Worm (Caenorhabditis elegans) whole organism, L3 larva: ENCODE measurements around the gene gos-28.

Experiments
- ZK546.5 ChIP-seq: sonication (generic microtip); optimal IDR thresholded peaks from 2 replicates; lab custom pipeline; 2017; ENCODE audit warnings: missing biosample characterization, missing genetic modification characterization
- ama-1 ChIP-seq: fragments of 150-350 bp; optimal IDR thresholded peaks from 2 replicates; lab custom pipeline; 2018
- ceh-16 ChIP-seq: sonication (generic microtip); optimal IDR thresholded peaks from 2 replicates; lab custom pipeline; 2017; ENCODE audit warnings: missing biosample characterization, missing genetic modification characterization
- ceh-28 ChIP-seq: fragments of 150-350 bp; optimal IDR thresholded peaks from 2 replicates; lab custom pipeline; 2014; ENCODE audit warnings: missing biosample characterization, missing genetic modification reagents, missing genetic modification characterization
- ceh-82 ChIP-seq: fragments of 150-350 bp; optimal IDR thresholded peaks from 2 replicates; lab custom pipeline; 2014; ENCODE audit warnings: missing biosample characterization, missing genetic modification characterization
- ceh-9 ChIP-seq: sonication (generic microtip); optimal IDR thresholded peaks from 2 replicates; lab custom pipeline; 2018; ENCODE audit warnings: missing biosample characterization, missing genetic modification characterization
- elt-1 ChIP-seq: fragments of 150-350 bp; optimal IDR thresholded peaks from 2 replicates; lab custom pipeline; 2014; ENCODE audit warnings: missing biosample characterization, missing genetic modification characterization
- elt-2 ChIP-seq: sonication (generic microtip); optimal IDR thresholded peaks from 2 replicates; lab custom pipeline; 2016; ENCODE audit warnings: missing genetic modification reagents, mild to moderate bottlenecking, missing genetic modification characterization, missing compliant biosample characterization
- fkh-10 ChIP-seq: sonication (generic microtip); optimal IDR thresholded peaks from 2 replicates; lab custom pipeline; 2017; ENCODE audit warnings: missing biosample characterization, missing genetic modification reagents, missing genetic modification characterization
- fkh-2 ChIP-seq: fragments of 150-350 bp; optimal IDR thresholded peaks from 2 replicates; lab custom pipeline; 2014; ENCODE audit warnings: missing biosample characterization, missing genetic modification reagents, missing genetic modification characterization
- hmg-11 ChIP-seq: sonication (generic microtip); optimal IDR thresholded peaks from 2 replicates; lab custom pipeline; 2016; ENCODE audit warnings: missing genetic modification characterization, missing compliant biosample characterization
- lin-15B ChIP-seq: fragments of 150-350 bp; optimal IDR thresholded peaks from 2 replicates; lab custom pipeline; 2014; ENCODE audit warnings: missing biosample characterization, missing genetic modification characterization
- lin-39 ChIP-seq: fragments of 150-350 bp; optimal IDR thresholded peaks from 2 replicates; lab custom pipeline; 2018; ENCODE audit warnings: missing biosample characterization, missing genetic modification reagents, missing genetic modification characterization
- lsy-12 ChIP-seq: sonication (generic microtip); optimal IDR thresholded peaks from 2 replicates; lab custom pipeline; 2016; ENCODE audit warnings: mild to moderate bottlenecking, missing genetic modification characterization, missing compliant biosample characterization
- nfya-1 ChIP-seq: sonication (generic microtip); optimal IDR thresholded peaks from 2 replicates; lab custom pipeline; 2017; ENCODE audit warnings: missing genetic modification characterization, mild to moderate bottlenecking, missing compliant biosample characterization, antibody characterized with exemption, moderate library complexity; ENCODE audit not compliant: insufficient read depth
- nhr-11 ChIP-seq: fragments of 150-350 bp; optimal IDR thresholded peaks from 2 replicates; lab custom pipeline; 2014; ENCODE audit warnings: missing biosample characterization, missing genetic modification characterization
- nhr-12 ChIP-seq: fragments of 150-350 bp; optimal IDR thresholded peaks from 2 replicates; lab custom pipeline; 2014; ENCODE audit warnings: missing biosample characterization, missing genetic modification characterization
- nhr-23 ChIP-seq: fragments of 150-350 bp; optimal IDR thresholded peaks from 2 replicates; lab custom pipeline; 2014; ENCODE audit warnings: missing biosample characterization, missing genetic modification reagents, missing genetic modification characterization
- nhr-237 ChIP-seq: fragments of 150-350 bp; optimal IDR thresholded peaks from 2 replicates; lab custom pipeline; 2014; ENCODE audit warnings: missing biosample characterization, missing genetic modification characterization
- nhr-25 ChIP-seq: sonication (generic microtip); optimal IDR thresholded peaks from 2 replicates; lab custom pipeline; 2017; ENCODE audit warnings: missing biosample characterization, missing genetic modification characterization
- nhr-43 ChIP-seq: sonication (generic microtip); optimal IDR thresholded peaks from 2 replicates; lab custom pipeline; 2016; ENCODE audit warnings: mild to moderate bottlenecking, missing genetic modification characterization, missing compliant biosample characterization; ENCODE audit not compliant: poor library complexity, severe bottlenecking
- nhr-67 ChIP-seq: fragments of 150-350 bp; optimal IDR thresholded peaks from 2 replicates; lab custom pipeline; 2014; ENCODE audit warnings: missing biosample characterization, missing genetic modification characterization
- nhr-76 ChIP-seq: fragments of 150-350 bp; sonication (generic microtip); optimal IDR thresholded peaks from 5 replicates; lab custom pipeline; 2014; ENCODE audit warnings: missing biosample characterization, missing genetic modification characterization
- pha-4 ChIP-seq: fragments of 150-350 bp; optimal IDR thresholded peaks from 2 replicates; lab custom pipeline; 2014; ENCODE audit warnings: missing biosample characterization, missing genetic modification reagents, missing genetic modification characterization
- pqm-1 ChIP-seq: fragments of 150-350 bp; optimal IDR thresholded peaks from 2 replicates; lab custom pipeline; 2017; ENCODE audit warnings: missing biosample characterization, missing genetic modification characterization, inconsistent platforms
- skn-1 ChIP-seq: fragments of 150-350 bp; optimal IDR thresholded peaks from 2 replicates; lab custom pipeline; 2014; ENCODE audit warnings: missing biosample characterization, missing genetic modification characterization
- snpc-4 ChIP-seq: fragments of 150-350 bp; optimal IDR thresholded peaks from 2 replicates; lab custom pipeline; 2014; ENCODE audit warnings: missing biosample characterization, missing genetic modification characterization
- unc-39 ChIP-seq: sonication (generic microtip); optimal IDR thresholded peaks from 4 replicates; lab custom pipeline; 2017; ENCODE audit warnings: missing biosample characterization, missing genetic modification characterization
- unc-62 ChIP-seq: fragments of 150-350 bp; sonication (generic microtip); optimal IDR thresholded peaks from 4 replicates; lab custom pipeline; 2014; ENCODE audit warnings: missing biosample characterization, missing genetic modification reagents, missing genetic modification characterization
- zag-1 ChIP-seq: fragments of 150-350 bp; optimal IDR thresholded peaks from 2 replicates; lab custom pipeline; 2014; ENCODE audit warnings: missing biosample characterization, missing genetic modification characterization
- ztf-4 ChIP-seq: fragments of 150-350 bp; optimal IDR thresholded peaks from 2 replicates; lab custom pipeline; 2014; ENCODE audit warnings: missing biosample characterization, missing genetic modification characterization

gos-28 gene

DNA sequence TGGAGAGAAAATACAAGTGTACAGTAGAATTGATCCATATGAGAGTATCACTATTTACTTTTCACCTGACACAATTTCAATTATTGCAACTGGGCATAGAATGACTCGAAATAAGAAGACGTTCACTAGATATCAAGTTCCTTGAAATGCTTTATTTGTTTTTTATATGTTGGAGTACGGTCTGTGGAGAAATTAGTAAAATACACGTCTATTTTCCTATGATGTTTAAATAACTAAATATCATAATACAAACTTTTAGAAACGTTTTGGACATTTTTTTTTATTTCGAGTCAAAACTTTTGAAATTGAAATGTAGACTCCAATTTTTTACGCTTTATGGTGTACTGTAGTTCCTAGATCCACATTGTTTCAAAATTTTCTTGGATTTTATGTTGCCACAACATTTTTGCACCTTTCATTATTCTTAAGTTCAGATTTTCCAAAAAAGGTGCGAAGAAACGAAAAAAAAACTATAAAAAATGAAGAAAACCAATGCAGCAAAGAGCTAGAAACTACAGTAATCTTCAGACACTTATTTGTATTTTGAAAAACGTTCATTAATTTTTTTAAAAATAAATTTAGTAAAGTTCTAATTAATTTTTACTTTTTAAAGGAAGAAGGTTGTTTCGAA lies 20.5 kb upstream of the gos-28 start:
- TF ChIP-seq nhr-23 (tag; lab: Kevin White, UChicago) (peak; percentile 62), nhr-43 (tag; lab: Kevin White, UChicago) (peak; percentile 66), ztf-4 (peak; percentile 32), elt-2 (peak; percentile 15), nhr-67 (tag; lab: Kevin White, UChicago) (no peak), ceh-28 (tag; lab: Kevin White, UChicago) (no peak), lsy-12 (tag; lab: Kevin White, UChicago) (peak; percentile 78), ama-1 (lab: Kevin White, UChicago) (peak; percentile 81)

DNA sequence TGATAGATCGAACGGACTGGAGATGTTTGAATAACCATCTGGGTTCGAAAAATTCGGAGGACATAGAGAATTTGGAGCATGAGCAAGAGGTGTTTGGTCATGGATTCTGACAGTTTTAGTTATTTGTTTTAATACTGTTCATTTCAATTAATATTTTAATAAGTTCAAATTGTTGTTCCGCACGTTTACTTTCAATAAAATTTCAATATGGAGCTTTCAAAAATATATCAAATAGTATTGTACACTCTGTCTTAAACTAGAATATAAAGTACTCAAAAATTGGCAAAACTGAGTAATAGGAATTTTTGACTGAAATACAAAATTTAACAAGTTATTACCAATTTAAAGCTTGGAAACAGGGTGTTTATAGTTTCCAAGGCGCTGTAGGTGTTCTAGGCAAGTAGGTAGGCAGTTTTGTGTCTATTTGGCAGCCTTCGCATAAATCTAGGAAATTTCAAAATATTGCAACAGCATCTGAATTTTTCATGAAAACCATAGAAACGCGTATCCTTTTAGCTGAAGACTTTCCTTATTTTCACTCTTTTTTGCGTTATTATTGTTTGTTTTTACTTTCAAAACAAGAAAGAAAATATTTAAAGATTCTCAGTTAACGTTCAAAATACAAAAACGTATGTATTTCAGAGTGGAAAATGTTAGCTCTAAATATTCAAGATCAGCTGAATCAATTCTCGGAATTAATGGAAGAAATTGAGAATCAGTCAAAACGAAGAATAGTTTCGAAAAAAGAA lies 18.2 kb upstream of the gos-28 start, which contains the start of the genes T20B12.5 and T20B12.4:
Gene T20B12.5 (minus strand): TSS at position 101 of the 749 bp plus-strand sequence.
Gene T20B12.4 (plus strand): TSS at position 699 of the 749 bp plus-strand sequence.
- TF ChIP-seq fkh-2 (no peak), pqm-1 (tag; lab: Kevin White, UChicago) (no peak), zag-1 (tag; lab: Kevin White, UChicago) (no peak), elt-1 (tag; lab: Kevin White, UChicago) (no peak), nhr-43 (tag; lab: Kevin White, UChicago) (no peak), nhr-12 (tag; lab: Kevin White, UChicago) (no peak), nhr-67 (tag; lab: Kevin White, UChicago) (no peak), lin-15B (tag; lab: Kevin White, UChicago) (no peak), nhr-11 (tag; lab: Kevin White, UChicago) (no peak), unc-39 (tag; lab: Kevin White, UChicago) (no peak), lsy-12 (tag; lab: Kevin White, UChicago) (no peak), snpc-4 (tag; lab: Kevin White, UChicago) (no peak), ceh-9 (tag; lab: Kevin White, UChicago) (no peak)

DNA sequence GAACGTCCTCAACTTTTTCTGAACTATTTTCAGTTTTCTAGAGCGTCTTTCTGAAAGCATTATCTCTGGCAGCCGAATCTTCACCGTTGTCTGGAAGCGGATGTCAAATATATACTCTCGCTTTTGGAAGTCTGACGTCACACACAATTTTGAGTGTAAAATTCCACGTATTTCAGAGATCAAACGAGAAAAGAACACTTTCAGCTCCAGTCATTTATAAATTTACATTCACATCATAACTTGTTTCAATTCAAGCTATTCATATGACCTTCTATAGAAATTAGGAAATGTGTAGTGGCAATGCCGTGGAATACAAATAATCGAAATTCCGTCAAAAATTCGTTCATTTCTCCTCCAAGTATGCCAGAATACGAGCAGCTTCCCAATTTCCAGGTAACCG lies 16.6 kb upstream of the gos-28 start, which contains the start of gene F08F8.11:
Gene F08F8.11 (plus strand): TSS at position 301 of the 400 bp plus-strand sequence.
- no peak for TF ChIP-seq ceh-82 (tag; lab: Kevin White, UChicago)
- TF ChIP-seq ceh-28 (tag; lab: Kevin White, UChicago) = no peak
- no peak for TF ChIP-seq fkh-2
- no peak for TF ChIP-seq skn-1 (tag; lab: Kevin White, UChicago)
- no peak for TF ChIP-seq lin-15B (tag; lab: Kevin White, UChicago)
- TF ChIP-seq, all 47 proteins: peak for 0

DNA sequence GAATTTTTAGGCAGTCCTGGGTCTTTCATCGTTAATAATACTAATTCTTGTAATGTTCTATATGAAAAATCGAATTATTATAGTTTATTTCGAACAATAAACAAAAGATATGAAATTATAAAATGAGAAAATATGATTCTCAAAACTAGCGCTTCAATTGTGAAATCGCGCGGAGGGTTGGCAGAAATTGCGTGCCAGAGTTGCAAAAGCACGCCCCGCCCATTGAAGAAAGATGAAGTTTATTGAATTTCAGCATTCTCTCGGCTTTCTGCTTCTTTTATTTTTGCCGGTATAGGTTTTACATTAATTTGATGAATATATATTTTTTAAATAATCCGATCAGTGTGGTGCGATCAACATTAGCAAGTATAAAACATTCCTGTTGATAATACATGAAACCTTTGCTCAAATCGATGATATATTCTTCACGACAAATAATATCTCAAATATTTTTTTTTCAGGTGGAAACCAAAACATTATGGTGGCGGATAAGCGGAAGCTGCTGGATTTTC lies 10.1 kb upstream of the gos-28 start, which contains the start of the genes eco-1 and hmgr-1:
Gene eco-1 (minus strand): TSS at position 59 of the 512 bp plus-strand sequence.
Gene hmgr-1 (plus strand): TSS at position 462 of the 512 bp plus-strand sequence.
- TF ChIP-seq ztf-4 (no peak), ceh-82 (tag; lab: Kevin White, UChicago) (no peak), fkh-2 (no peak), snpc-4 (tag; lab: Kevin White, UChicago) (peak; percentile 4), fkh-10 (GFP tag; lab: Kevin White, UChicago) (no peak), nhr-23 (tag; lab: Kevin White, UChicago) (peak; percentile 13), ceh-28 (tag; lab: Kevin White, UChicago) (no peak), lin-15B (tag; lab: Kevin White, UChicago) (peak; percentile 35), nhr-76 (no peak), nfya-1 (peak; percentile 55), nhr-43 (tag; lab: Kevin White, UChicago) (peak; percentile 26), nhr-237 (tag; lab: Kevin White, UChicago) (no peak), hmg-11 (tag; lab: Kevin White, UChicago) (peak; percentile 52), lin-39 (tag; lab: Kevin White, UChicago) (peak; percentile 41), ZK546.5 (tag; lab: Kevin White, UChicago) (no peak), ceh-16 (tag; lab: Kevin White, UChicago) (no peak), unc-62 (no peak), ama-1 (lab: Kevin White, UChicago) (no peak)

DNA sequence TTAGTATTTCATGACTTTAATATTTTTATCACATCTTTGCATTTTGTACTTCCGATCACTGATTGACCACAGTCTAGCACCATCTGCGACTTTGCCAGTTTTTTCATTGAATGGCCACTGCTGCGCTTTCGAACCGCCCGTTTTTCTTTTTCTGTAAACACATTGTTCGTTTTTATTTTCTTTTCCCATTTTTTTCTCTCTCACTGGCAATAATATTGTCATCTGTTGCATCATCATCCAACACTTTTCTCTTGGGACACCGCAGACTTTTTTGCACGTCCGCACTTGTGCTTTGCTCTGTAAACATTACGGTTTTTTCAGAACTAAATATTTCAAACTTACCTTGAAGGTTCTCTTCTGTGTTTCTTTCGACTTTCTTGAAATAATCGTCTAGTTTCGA lies 9.7 kb upstream of the gos-28 start:
- TF ChIP-seq hmg-11 (tag; lab: Kevin White, UChicago) = no peak
- TF ChIP-seq ZK546.5 (tag; lab: Kevin White, UChicago) = no peak
- peak; percentile 82 for TF ChIP-seq pha-4 (tag; lab: Kevin White, UChicago)
- no peak for TF ChIP-seq nhr-25
- TF ChIP-seq nfya-1 = peak; percentile 8
- no peak for TF ChIP-seq nhr-12 (tag; lab: Kevin White, UChicago)
- TF ChIP-seq, all 47 proteins: peak for 2
